Worm (Caenorhabditis elegans) whole organism, late embryonic: ENCODE measurements around the gene ZK370.6.
A peak's percentile ranks its signal among the peaks of the same experiment; 100 is the strongest.

Source experiments
- C08G9.2 ChIP-seq: sonication (generic microtip); optimal IDR thresholded peaks from 2 replicates; lab custom pipeline; 2016; ENCODE audit warnings: mild to moderate bottlenecking, missing genetic modification characterization, moderate library complexity, missing compliant biosample characterization
- C38D4.7 ChIP-seq: fragments of 200-800 bp; sonication (Bioruptor generic); optimal IDR thresholded peaks from 2 replicates; lab custom pipeline; 2018; ENCODE audit warnings: mild to moderate bottlenecking, missing genetic modification characterization, moderate library complexity, missing compliant biosample characterization
- K02D7.2 ChIP-seq: sonication (generic microtip); optimal IDR thresholded peaks from 2 replicates; lab custom pipeline; 2017; ENCODE audit warnings: mild to moderate bottlenecking, missing genetic modification characterization, missing compliant biosample characterization
- T23F11.4 ChIP-seq: fragments of 200-800 bp; sonication (Bioruptor generic); optimal IDR thresholded peaks from 2 replicates; lab custom pipeline; 2018; ENCODE audit warnings: mild to moderate bottlenecking, missing genetic modification characterization, missing compliant biosample characterization
- ahr-1 ChIP-seq: sonication (generic microtip); optimal IDR thresholded peaks from 2 replicates; lab custom pipeline; 2016; ENCODE audit warnings: missing genetic modification characterization, missing compliant biosample characterization
- ama-1 ChIP-seq: fragments of 150-350 bp; optimal IDR thresholded peaks from 2 replicates; lab custom pipeline; 2014
- ceh-18 ChIP-seq: sonication (generic microtip); optimal IDR thresholded peaks from 2 replicates; lab custom pipeline; 2016; ENCODE audit warnings: missing genetic modification characterization, missing compliant biosample characterization
- ceh-2 ChIP-seq: sonication (generic microtip); optimal IDR thresholded peaks from 2 replicates; lab custom pipeline; 2016; ENCODE audit warnings: missing genotype, missing genetic modification characterization, missing compliant biosample characterization
- ceh-30 ChIP-seq: fragments of 150-350 bp; optimal IDR thresholded peaks from 2 replicates; lab custom pipeline; 2014; ENCODE audit warnings: missing biosample characterization, missing genetic modification characterization
- ceh-6 ChIP-seq: fragments of 200-800 bp; sonication (Bioruptor generic); optimal IDR thresholded peaks from 2 replicates; lab custom pipeline; 2018; ENCODE audit warnings: mild to moderate bottlenecking, missing genetic modification characterization, missing compliant biosample characterization
- ceh-9 ChIP-seq: sonication (generic microtip); optimal IDR thresholded peaks from 2 replicates; lab custom pipeline; 2016; ENCODE audit warnings: mild to moderate bottlenecking, missing genetic modification characterization, inconsistent platforms, missing compliant biosample characterization
- che-1 ChIP-seq: sonication (generic microtip); optimal IDR thresholded peaks from 2 replicates; lab custom pipeline; 2016; ENCODE audit warnings: mild to moderate bottlenecking, missing genetic modification characterization, missing compliant biosample characterization
- dmd-4 ChIP-seq: sonication (generic microtip); optimal IDR thresholded peaks from 2 replicates; lab custom pipeline; 2016; ENCODE audit warnings: borderline replicate concordance, missing genetic modification characterization, missing compliant biosample characterization
- dve-1 ChIP-seq: sonication (generic microtip); optimal IDR thresholded peaks from 2 replicates; lab custom pipeline; 2017; ENCODE audit warnings: antibody characterized with exemption, mild to moderate bottlenecking, missing genetic modification characterization, missing compliant biosample characterization
- elt-2 ChIP-seq: sonication (generic microtip); optimal IDR thresholded peaks from 2 replicates; lab custom pipeline; 2016; ENCODE audit warnings: missing genetic modification reagents, missing genetic modification characterization, missing compliant biosample characterization
- elt-4 ChIP-seq: sonication (generic microtip); optimal IDR thresholded peaks from 2 replicates; lab custom pipeline; 2016; ENCODE audit warnings: missing genetic modification characterization, missing compliant biosample characterization
- ets-4 ChIP-seq: sonication (generic microtip); optimal IDR thresholded peaks from 2 replicates; lab custom pipeline; 2016; ENCODE audit warnings: missing genetic modification characterization, missing compliant biosample characterization
- eyg-1 ChIP-seq: sonication (generic microtip); optimal IDR thresholded peaks from 2 replicates; lab custom pipeline; 2016; ENCODE audit warnings: missing genotype, missing genetic modification characterization, missing compliant biosample characterization
- fax-1 ChIP-seq: sonication (generic microtip); optimal IDR thresholded peaks from 2 replicates; lab custom pipeline; 2016; ENCODE audit warnings: missing genotype, missing genetic modification characterization, missing compliant biosample characterization
- fkh-10 ChIP-seq: fragments of 150-350 bp; optimal IDR thresholded peaks from 2 replicates; lab custom pipeline; 2014; ENCODE audit warnings: missing biosample characterization, missing genetic modification reagents, missing genetic modification characterization
- hlh-15 ChIP-seq: sonication (generic microtip); optimal IDR thresholded peaks from 2 replicates; lab custom pipeline; 2016; ENCODE audit warnings: missing genetic modification characterization, missing compliant biosample characterization
- hlh-30 ChIP-seq: sonication (generic microtip); optimal IDR thresholded peaks from 2 replicates; lab custom pipeline; 2017; ENCODE audit warnings: antibody characterized with exemption, missing genetic modification characterization, missing compliant biosample characterization; ENCODE audit not compliant: insufficient read depth
- hlh-8 ChIP-seq: sonication (generic microtip); optimal IDR thresholded peaks from 2 replicates; lab custom pipeline; 2016; ENCODE audit warnings: missing genotype, missing genetic modification characterization, missing compliant biosample characterization
- lin-11 ChIP-seq: fragments of 200-800 bp; sonication (Bioruptor generic); optimal IDR thresholded peaks from 2 replicates; lab custom pipeline; 2018; ENCODE audit warnings: mild to moderate bottlenecking, missing genetic modification characterization, missing compliant biosample characterization
- mec-3 ChIP-seq: sonication (generic microtip); optimal IDR thresholded peaks from 2 replicates; lab custom pipeline; 2016; ENCODE audit warnings: borderline replicate concordance, missing genetic modification characterization, missing compliant biosample characterization
- nfya-1 ChIP-seq: sonication (generic microtip); optimal IDR thresholded peaks from 2 replicates; lab custom pipeline; 2017; ENCODE audit warnings: missing genetic modification characterization, mild to moderate bottlenecking, missing compliant biosample characterization, antibody characterized with exemption, moderate library complexity
- pag-3 ChIP-seq: sonication (generic microtip); optimal IDR thresholded peaks from 2 replicates; lab custom pipeline; 2016; ENCODE audit warnings: missing compliant biosample characterization, missing genetic modification characterization, borderline replicate concordance
- pat-9 ChIP-seq: fragments of 200-800 bp; sonication (Bioruptor generic); optimal IDR thresholded peaks from 2 replicates; lab custom pipeline; 2018; ENCODE audit warnings: mild to moderate bottlenecking, missing genetic modification characterization, moderate library complexity, missing compliant biosample characterization
- pha-2 ChIP-seq: sonication (generic microtip); optimal IDR thresholded peaks from 2 replicates; lab custom pipeline; 2017; ENCODE audit warnings: mild to moderate bottlenecking, missing genetic modification characterization, missing compliant biosample characterization
- pqm-1 ChIP-seq: sonication (generic microtip); optimal IDR thresholded peaks from 2 replicates; lab custom pipeline; 2016; ENCODE audit warnings: missing genetic modification characterization, missing compliant biosample characterization
- ref-2 ChIP-seq: sonication (generic microtip); optimal IDR thresholded peaks from 2 replicates; lab custom pipeline; 2016; ENCODE audit warnings: missing genetic modification characterization, missing compliant biosample characterization
- rnt-1 ChIP-seq: sonication (generic microtip); optimal IDR thresholded peaks from 2 replicates; lab custom pipeline; 2016; ENCODE audit warnings: missing genetic modification characterization, missing compliant biosample characterization
- sdc-2 ChIP-seq: sonication (generic microtip); optimal IDR thresholded peaks from 2 replicates; lab custom pipeline; 2016; ENCODE audit warnings: missing genotype, missing genetic modification characterization, missing compliant biosample characterization
- sox-2 ChIP-seq: fragments of 200-800 bp; sonication (Bioruptor generic); IDR thresholded peaks from 2 replicates; pipeline ENCODE4 v1.3.6; 2022; ENCODE audit warnings: missing genetic modification reagents, missing genetic modification characterization, missing compliant biosample characterization
- tbx-2 ChIP-seq: sonication (generic microtip); optimal IDR thresholded peaks from 2 replicates; lab custom pipeline; 2016; ENCODE audit warnings: missing genetic modification characterization, missing compliant biosample characterization
- tbx-7 ChIP-seq: sonication (generic microtip); optimal IDR thresholded peaks from 2 replicates; lab custom pipeline; 2016; ENCODE audit warnings: missing genotype, missing genetic modification characterization, missing compliant biosample characterization
- ttx-3 ChIP-seq: sonication (generic microtip); optimal IDR thresholded peaks from 2 replicates; lab custom pipeline; 2016; ENCODE audit warnings: missing genetic modification reagents, missing genetic modification characterization, missing compliant biosample characterization
- unc-3 ChIP-seq, 2 experiments: fragments of 200-800 bp in 1 of 2; sonication (Bioruptor generic) in 1 of 2; sonication (generic microtip) in 1 of 2; conservative IDR thresholded peaks in 1 of 2; optimal IDR thresholded peaks in 1 of 2; 2 replicates each; pipeline versions ENCODE4 v1.3.6 to Lab custom; 2016 to 2022; ENCODE audit warnings: missing compliant biosample characterization in 2 of 2, missing genetic modification characterization in 2 of 2, missing genetic modification reagents in 1 of 2
- unc-42 ChIP-seq: sonication (generic microtip); optimal IDR thresholded peaks from 2 replicates; lab custom pipeline; 2016; ENCODE audit warnings: missing genotype, missing genetic modification characterization, missing compliant biosample characterization
- unc-86 ChIP-seq: sonication (generic microtip); optimal IDR thresholded peaks from 2 replicates; lab custom pipeline; 2016; ENCODE audit warnings: missing genetic modification characterization, missing compliant biosample characterization
- zip-5 ChIP-seq: sonication (generic microtip); optimal IDR thresholded peaks from 2 replicates; lab custom pipeline; 2016; ENCODE audit warnings: missing genetic modification characterization, missing compliant biosample characterization
- ztf-16 ChIP-seq: sonication (generic microtip); optimal IDR thresholded peaks from 2 replicates; lab custom pipeline; 2017; ENCODE audit warnings: missing genetic modification characterization, missing compliant biosample characterization

ZK370.6 gene

ce11 chrIII:8712968-8713367, 30.7 kb downstream of the ZK370.6 start:
- TF ChIP-seq hlh-15 = no peak

- no peak for TF ChIP-seq fax-1 (tag; lab: Kevin White, UChicago)
- no peak for TF ChIP-seq nfya-1
- no peak for TF ChIP-seq elt-4
- no peak for TF ChIP-seq unc-3 (GFP tag; conservative IDR thresholded peaks at IDR 0.05; lab: Robert Waterston, UW)
- TF ChIP-seq unc-3 (tag; optimal IDR thresholded peaks at IDR 0.05; lab: Kevin White, UChicago) = no peak
- TF ChIP-seq ama-1 = no peak
- TF ChIP-seq lin-11 (tag; lab: Kevin White, UChicago) = no peak
- no peak for TF ChIP-seq C38D4.7
- no peak for TF ChIP-seq T23F11.4 (GFP tag; lab: Kevin White, UChicago)
- TF ChIP-seq unc-86 (tag; lab: Kevin White, UChicago) = no peak
- TF ChIP-seq ztf-16 (tag; lab: Kevin White, UChicago) = no peak
- no peak for TF ChIP-seq ceh-9 (tag; lab: Kevin White, UChicago)
Measured at ce11 chrIII:8710310-8710709, 33.3 kb downstream of the ZK370.6 start, which contains the start of gene B0303.11. Gene B0303.11 (minus strand): TSS chrIII:8710410.

- TF ChIP-seq unc-42 (tag; lab: Kevin White, UChicago) (no peak), ttx-3 (no peak), ceh-6 (GFP tag; lab: Kevin White, UChicago) (no peak), zip-5 (tag; lab: Kevin White, UChicago) (no peak), ref-2 (no peak), pag-3 (tag; lab: Kevin White, UChicago) (no peak), K02D7.2 (tag; lab: Kevin White, UChicago) (no peak), dve-1 (tag; lab: Kevin White, UChicago) (no peak), hlh-30 (tag; lab: Kevin White, UChicago) (no peak)
Measured at ce11 chrIII:8709735-8710134, 33.9 kb downstream of the ZK370.6 start.

ce11 chrIII:8704765-8705164, 38.9 kb downstream of the ZK370.6 start, which contains the start of gene B0303.16:
Gene B0303.16 (plus strand): TSS chrIII:8705065.
- TF ChIP-seq ztf-16 (tag; lab: Kevin White, UChicago) (no peak), rnt-1 (tag; lab: Kevin White, UChicago) (no peak), fkh-10 (no peak)

ce11 chrIII:8700289-8700957, 43.2 kb downstream of the ZK370.6 start, which contains the start of the genes sdz-1 and vps-33.1:
Gene sdz-1 (minus strand): TSS chrIII:8700339.
Gene vps-33.1 (plus strand): TSS chrIII:8700927.
- TF ChIP-seq hlh-30 (tag; lab: Kevin White, UChicago) (peak; percentile 6), fax-1 (tag; lab: Kevin White, UChicago) (no peak), eyg-1 (tag; lab: Kevin White, UChicago) (no peak), pha-2 (tag; lab: Kevin White, UChicago) (no peak), hlh-8 (tag; lab: Kevin White, UChicago) (peak; percentile 35), ets-4 (tag; lab: Kevin White, UChicago) (peak; percentile 65), sox-2 (no peak), pat-9 (tag; lab: Kevin White, UChicago) (no peak), C38D4.7 (no peak), sdc-2 (tag; lab: Kevin White, UChicago) (no peak), ceh-30 (tag; lab: Kevin White, UChicago) (no peak), pag-3 (tag; lab: Kevin White, UChicago) (no peak), pqm-1 (tag; lab: Kevin White, UChicago) (no peak), elt-2 (tag; lab: Kevin White, UChicago) (no peak), hlh-15 (no peak), ceh-18 (tag; lab: Kevin White, UChicago) (no peak), mec-3 (no peak), zip-5 (tag; lab: Kevin White, UChicago) (peak; percentile 22), unc-42 (tag; lab: Kevin White, UChicago) (peak; percentile 15), dmd-4 (no peak), ahr-1 (no peak), ttx-3 (no peak), tbx-7 (peak; percentile 52), tbx-2 (tag; lab: Kevin White, UChicago) (peak; percentile 6), elt-4 (no peak), rnt-1 (tag; lab: Kevin White, UChicago) (no peak), C08G9.2 (tag; lab: Kevin White, UChicago) (peak; percentile 71), che-1 (tag; lab: Kevin White, UChicago) (no peak), ceh-2 (peak; percentile 49), nfya-1 (peak; percentile 18)
